Worm (Caenorhabditis elegans) whole organism, L1 larva: ENCODE data around the gene sao-1.

Experiments
- F16B12.6 ChIP-seq: fragments of 150-350 bp; optimal IDR thresholded peaks from 2 replicates; lab custom pipeline; 2014; ENCODE audit warnings: missing biosample characterization, missing genetic modification characterization
- aha-1 ChIP-seq: fragments of 150-350 bp; optimal IDR thresholded peaks from 2 replicates; lab custom pipeline; 2014; ENCODE audit warnings: missing biosample characterization, missing genetic modification characterization
- alr-1 ChIP-seq: fragments of 200-800 bp; sonication (Bioruptor generic); optimal IDR thresholded peaks from 2 replicates; lab custom pipeline; 2018; ENCODE audit warnings: borderline replicate concordance, mild to moderate bottlenecking, missing genetic modification characterization, missing compliant biosample characterization
- aly-2 ChIP-seq: fragments of 150-350 bp; optimal IDR thresholded peaks from 2 replicates; lab custom pipeline; 2014; ENCODE audit warnings: missing biosample characterization, missing genetic modification characterization
- blmp-1 ChIP-seq: fragments of 150-350 bp; optimal IDR thresholded peaks from 2 replicates; lab custom pipeline; 2014; ENCODE audit warnings: missing biosample characterization, missing genetic modification characterization
- ceh-63 ChIP-seq: fragments of 200-800 bp; sonication (Bioruptor generic); optimal IDR thresholded peaks from 2 replicates; lab custom pipeline; 2018; ENCODE audit warnings: mild to moderate bottlenecking, missing genetic modification characterization, missing compliant biosample characterization
- ceh-82 ChIP-seq, 3 experiments: fragments of 150-350 bp in 1 of 3; sonication (generic microtip) in 2 of 3; optimal IDR thresholded peaks; 2 replicates each; lab custom pipeline; 2014 to 2017; ENCODE audit warnings: missing biosample characterization in 3 of 3, missing genetic modification characterization in 3 of 3
- ceh-88 ChIP-seq: fragments of 200-800 bp; sonication (Bioruptor generic); IDR thresholded peaks from 2 replicates; pipeline ENCODE4 v1.3.6; 2022; ENCODE audit warnings: missing genetic modification characterization, missing compliant biosample characterization
- ces-1 ChIP-seq: fragments of 150-350 bp; optimal IDR thresholded peaks from 2 replicates; lab custom pipeline; 2014; ENCODE audit warnings: missing biosample characterization, missing genetic modification reagents, missing genetic modification characterization
- dsc-1 ChIP-seq: sonication (generic microtip); optimal IDR thresholded peaks from 2 replicates; lab custom pipeline; 2016; ENCODE audit warnings: mild to moderate bottlenecking, missing genetic modification characterization, missing compliant biosample characterization
- efl-1 ChIP-seq, 4 experiments: fragments of 150-350 bp; optimal IDR thresholded peaks in 3 of 4; peaks in 1 of 4; 1 replicate in 1 of 4; 2 replicates in 3 of 4; lab custom pipeline; 2014; ENCODE audit warnings: missing biosample characterization in 2 of 4, missing genetic modification characterization in 2 of 4, missing genetic modification reagents in 2 of 4
- efl-3 ChIP-seq: fragments of 200-800 bp; sonication (Bioruptor generic); optimal IDR thresholded peaks from 2 replicates; lab custom pipeline; 2018; ENCODE audit warnings: mild to moderate bottlenecking, missing genetic modification characterization, missing compliant biosample characterization
- elt-2 ChIP-seq: sonication (generic microtip); optimal IDR thresholded peaks from 2 replicates; lab custom pipeline; 2016; ENCODE audit warnings: missing genetic modification characterization, mild to moderate bottlenecking, inconsistent platforms, missing compliant biosample characterization, missing genetic modification reagents
- elt-3 ChIP-seq, 6 experiments: fragments of 150-350 bp in 1 of 6; sonication (generic microtip); optimal IDR thresholded peaks; 2 replicates each; lab custom pipeline; 2017 to 2018; ENCODE audit warnings: missing biosample characterization in 6 of 6, missing genetic modification characterization in 6 of 6, inconsistent platforms in 1 of 6
- fkh-10 ChIP-seq: sonication (generic microtip); optimal IDR thresholded peaks from 2 replicates; lab custom pipeline; 2017; ENCODE audit warnings: missing biosample characterization, missing genetic modification reagents, missing genetic modification characterization
- fkh-4 ChIP-seq: sonication (generic microtip); optimal IDR thresholded peaks from 2 replicates; lab custom pipeline; 2016; ENCODE audit warnings: missing compliant biosample characterization, missing genetic modification characterization, borderline replicate concordance
- fkh-8 ChIP-seq: sonication (generic microtip); optimal IDR thresholded peaks from 2 replicates; lab custom pipeline; 2016; ENCODE audit warnings: mild to moderate bottlenecking, missing genetic modification characterization, missing compliant biosample characterization
- grh-1 ChIP-seq: fragments of 200-800 bp; sonication (Bioruptor generic); IDR thresholded peaks from 2 replicates; pipeline ENCODE4 v1.3.6; 2022; ENCODE audit warnings: missing genetic modification reagents, missing genetic modification characterization, missing compliant biosample characterization
- hlh-4 ChIP-seq: sonication (generic microtip); optimal IDR thresholded peaks from 2 replicates; lab custom pipeline; 2016; ENCODE audit warnings: mild to moderate bottlenecking, missing genetic modification characterization, missing compliant biosample characterization
- hpl-2 ChIP-seq: fragments of 150-350 bp; optimal IDR thresholded peaks from 2 replicates; lab custom pipeline; 2014; ENCODE audit warnings: missing biosample characterization, missing genetic modification reagents, missing genetic modification characterization
- irx-1 ChIP-seq: sonication (generic microtip); optimal IDR thresholded peaks from 2 replicates; lab custom pipeline; 2016; ENCODE audit warnings: missing genetic modification characterization, missing compliant biosample characterization
- isw-1 ChIP-seq: fragments of 200-800 bp; sonication (Bioruptor generic); IDR thresholded peaks from 2 replicates; pipeline ENCODE4 v1.3.6; 2022; ENCODE audit warnings: missing genetic modification characterization, missing compliant biosample characterization
- jun-1 ChIP-seq: fragments of 150-350 bp; optimal IDR thresholded peaks from 2 replicates; lab custom pipeline; 2014; ENCODE audit warnings: missing biosample characterization, missing genetic modification reagents, missing genetic modification characterization
- lin-14 ChIP-seq: fragments of 200-800 bp; sonication (Bioruptor generic); optimal IDR thresholded peaks from 2 replicates; lab custom pipeline; 2018; ENCODE audit warnings: mild to moderate bottlenecking, missing genetic modification characterization, moderate library complexity, missing compliant biosample characterization
- lin-35 ChIP-seq, 2 experiments: fragments of 150-350 bp; optimal IDR thresholded peaks; 2 replicates each; lab custom pipeline; 2014; ENCODE audit warnings: missing biosample characterization in 2 of 2, missing genetic modification characterization in 2 of 2, missing genetic modification reagents in 2 of 2
- lir-3 ChIP-seq: sonication (generic microtip); optimal IDR thresholded peaks from 2 replicates; lab custom pipeline; 2016; ENCODE audit warnings: mild to moderate bottlenecking, missing genetic modification characterization, moderate library complexity, missing compliant biosample characterization; ENCODE audit not compliant: poor library complexity
- lsy-2 ChIP-seq, 2 experiments: fragments of 150-350 bp; optimal IDR thresholded peaks; 2 replicates each; lab custom pipeline; 2014; ENCODE audit warnings: missing biosample characterization in 2 of 2, missing genetic modification characterization in 2 of 2
- mab-9 ChIP-seq: fragments of 200-800 bp; sonication (Bioruptor generic); IDR thresholded peaks from 2 replicates; pipeline ENCODE4 v1.3.6; 2022; ENCODE audit warnings: missing genetic modification reagents, missing genetic modification characterization, missing compliant biosample characterization
- mep-1 ChIP-seq: fragments of 150-350 bp; optimal IDR thresholded peaks from 2 replicates; lab custom pipeline; 2014; ENCODE audit warnings: missing biosample characterization, missing genetic modification characterization
- nhr-11 ChIP-seq: fragments of 150-350 bp; optimal IDR thresholded peaks from 2 replicates; lab custom pipeline; 2014; ENCODE audit warnings: missing biosample characterization, missing genetic modification characterization
- nhr-12 ChIP-seq: sonication (generic microtip); optimal IDR thresholded peaks from 2 replicates; lab custom pipeline; 2017; ENCODE audit warnings: missing biosample characterization, missing genetic modification characterization
- nhr-19 ChIP-seq: fragments of 200-800 bp; sonication (Bioruptor generic); conservative IDR thresholded peaks from 2 replicates; pipeline ENCODE4 v1.3.6; 2022; ENCODE audit warnings: missing genetic modification characterization, missing compliant biosample characterization
- nhr-20 ChIP-seq: sonication (generic microtip); optimal IDR thresholded peaks from 2 replicates; lab custom pipeline; 2016; ENCODE audit warnings: mild to moderate bottlenecking, missing genetic modification characterization, missing compliant biosample characterization
- nhr-47 ChIP-seq: sonication (generic microtip); optimal IDR thresholded peaks from 2 replicates; lab custom pipeline; 2016; ENCODE audit warnings: mild to moderate bottlenecking, missing genetic modification characterization, moderate library complexity, missing compliant biosample characterization
- nhr-71 ChIP-seq: sonication (generic microtip); optimal IDR thresholded peaks from 2 replicates; lab custom pipeline; 2016; ENCODE audit warnings: mild to moderate bottlenecking, missing genetic modification characterization, moderate library complexity, missing compliant biosample characterization
- nhr-77 ChIP-seq: fragments of 150-350 bp; optimal IDR thresholded peaks from 2 replicates; lab custom pipeline; 2014; ENCODE audit warnings: missing biosample characterization, missing genetic modification characterization
- nhr-85 ChIP-seq: sonication (generic microtip); peaks from one replicate; lab custom pipeline; 2016; ENCODE audit warnings: missing genetic modification characterization, inconsistent platforms, missing compliant biosample characterization
- nhr-90 ChIP-seq: sonication (generic microtip); optimal IDR thresholded peaks from 2 replicates; lab custom pipeline; 2016; ENCODE audit warnings: mild to moderate bottlenecking, missing genetic modification characterization, missing compliant biosample characterization; ENCODE audit not compliant: poor library complexity
- pag-3 ChIP-seq: sonication (generic microtip); optimal IDR thresholded peaks from 2 replicates; lab custom pipeline; 2017; ENCODE audit warnings: missing genetic modification characterization, mild to moderate bottlenecking, missing compliant biosample characterization, antibody characterized with exemption, borderline replicate concordance; ENCODE audit not compliant: insufficient read depth
- rnt-1 ChIP-seq: sonication (generic microtip); optimal IDR thresholded peaks from 2 replicates; lab custom pipeline; 2016; ENCODE audit warnings: mild to moderate bottlenecking, missing genetic modification characterization, moderate library complexity, missing compliant biosample characterization
- snu-23 ChIP-seq: sonication (generic microtip); optimal IDR thresholded peaks from 2 replicates; lab custom pipeline; 2016; ENCODE audit warnings: missing genetic modification characterization, missing compliant biosample characterization
- sox-4 ChIP-seq: sonication (generic microtip); optimal IDR thresholded peaks from 2 replicates; lab custom pipeline; 2016; ENCODE audit warnings: missing genetic modification characterization, missing compliant biosample characterization
- sptf-1 ChIP-seq: fragments of 150-350 bp; optimal IDR thresholded peaks from 2 replicates; lab custom pipeline; 2014; ENCODE audit warnings: missing biosample characterization, missing genetic modification characterization
- swsn-7 ChIP-seq: sonication (generic microtip); optimal IDR thresholded peaks from 2 replicates; lab custom pipeline; 2016; ENCODE audit warnings: missing genetic modification characterization, missing compliant biosample characterization
- unc-130 ChIP-seq: fragments of 150-350 bp; optimal IDR thresholded peaks from 2 replicates; lab custom pipeline; 2017; ENCODE audit warnings: missing biosample characterization, missing genetic modification characterization, inconsistent platforms
- unc-62 ChIP-seq: fragments of 150-350 bp; optimal IDR thresholded peaks from 2 replicates; lab custom pipeline; 2014; ENCODE audit warnings: missing biosample characterization, missing genetic modification reagents, missing genetic modification characterization
- unc-98 ChIP-seq: fragments of 200-800 bp; sonication (Bioruptor generic); IDR thresholded peaks from 2 replicates; pipeline ENCODE4 v1.3.6; 2022; ENCODE audit warnings: missing genetic modification characterization, missing compliant biosample characterization
- zip-4 ChIP-seq: fragments of 200-800 bp; sonication (Bioruptor generic); optimal IDR thresholded peaks from 2 replicates; lab custom pipeline; 2018; ENCODE audit warnings: mild to moderate bottlenecking, missing genetic modification characterization, moderate library complexity, missing compliant biosample characterization
- ztf-4 ChIP-seq: fragments of 150-350 bp; optimal IDR thresholded peaks from 2 replicates; lab custom pipeline; 2014; ENCODE audit warnings: missing biosample characterization, missing genetic modification characterization

The sao-1 gene

ce11 chrV:14004342-14004741 is 40.6 kb downstream of the sao-1 start:
- TF ChIP-seq lin-14 (peak; percentile 36), nhr-47 (tag; lab: Kevin White, UChicago) (peak; percentile 13), dsc-1 (peak; percentile 64), fkh-10 (GFP tag; lab: Kevin White, UChicago) (peak; percentile 29), fkh-4 (tag; lab: Kevin White, UChicago) (peak; percentile 9), jun-1 (no peak), aly-2 (tag; lab: Kevin White, UChicago) (no peak), nhr-71 (tag; lab: Kevin White, UChicago) (peak; percentile 29), zip-4 (GFP tag; lab: Kevin White, UChicago) (no peak), ces-1 (GFP tag; lab: Kevin White, UChicago) (no peak), fkh-8 (tag; lab: Kevin White, UChicago) (peak; percentile 33), snu-23 (GFP tag; lab: Kevin White, UChicago) (no peak), rnt-1 (tag; lab: Kevin White, UChicago) (peak; percentile 4), ceh-88 (no peak)

ce11 chrV:14005812-14006211 is 42.1 kb downstream of the sao-1 start, which contains the start of gene ric-7:
Gene ric-7 (minus strand): TSS chrV:14005912.
- TF ChIP-seq pag-3 (tag; lab: Kevin White, UChicago) (no peak), aha-1 (no peak), unc-130 (tag; lab: Kevin White, UChicago) (no peak), nhr-20 (tag; lab: Kevin White, UChicago) (no peak), swsn-7 (tag; lab: Kevin White, UChicago) (no peak), ceh-88 (no peak), aly-2 (tag; lab: Kevin White, UChicago) (no peak), mep-1 (tag; lab: Kevin White, UChicago) (no peak), unc-62 (GFP tag; lab: Kevin White, UChicago) (no peak), nhr-19 (GFP tag; lab: Robert Waterston, UW) (no peak), isw-1 (GFP tag; lab: Robert Waterston, UW) (no peak), dsc-1 (no peak), ces-1 (GFP tag; lab: Kevin White, UChicago) (no peak)
- TF ChIP-seq, all 84 proteins: peak for 0

DNA sequence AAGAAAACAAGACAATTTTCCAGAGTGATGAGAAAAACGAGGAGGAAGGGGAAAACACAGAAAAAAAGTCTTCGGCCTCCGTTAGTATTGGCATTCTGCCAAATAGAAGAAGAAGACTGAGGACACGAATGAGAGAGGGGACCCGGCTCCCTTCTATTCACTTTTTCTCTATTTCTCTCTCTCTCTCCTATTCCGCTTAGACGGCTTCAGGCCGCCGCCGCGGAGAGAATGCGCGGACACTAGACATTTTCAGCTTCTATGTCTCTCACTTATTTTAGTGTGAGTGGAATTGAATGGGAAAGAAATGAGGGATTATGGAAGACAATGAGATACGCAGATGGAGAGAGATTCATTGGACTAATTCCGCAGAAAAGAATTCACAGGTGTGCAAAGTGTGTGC is 43.1 kb downstream of the sao-1 start:
- no peak for TF ChIP-seq nhr-12 (tag; lab: Kevin White, UChicago)
- no peak for TF ChIP-seq elt-2
- no peak for TF ChIP-seq blmp-1
- peak in 1 of 2 experiments; percentile 16 for TF ChIP-seq lin-35 (GFP tag; optimal IDR thresholded peaks at IDR 0.05; lab: Kevin White, UChicago)
- no peak for TF ChIP-seq ceh-88
- TF ChIP-seq nhr-85 (tag; lab: Kevin White, UChicago), result no peak
- TF ChIP-seq sptf-1, result no peak
- no peak for TF ChIP-seq nhr-90 (tag; lab: Kevin White, UChicago)
- no peak for TF ChIP-seq aly-2 (tag; lab: Kevin White, UChicago)
- TF ChIP-seq grh-1, result no peak
- no peak for TF ChIP-seq zip-4 (GFP tag; lab: Kevin White, UChicago)
- TF ChIP-seq F16B12.6 (tag; lab: Kevin White, UChicago), result no peak
- TF ChIP-seq ceh-82 (tag; optimal IDR thresholded peaks at IDR 0.05; lab: Kevin White, UChicago), result peak in 2 of 3 experiments; percentile 9 to 28
- no peak for TF ChIP-seq lir-3 (tag; lab: Kevin White, UChicago)
- TF ChIP-seq hpl-2, result no peak
- peak in 1 of 2 experiments; percentile 37 for TF ChIP-seq lsy-2 (tag; optimal IDR thresholded peaks at IDR 0.05; lab: Kevin White, UChicago)
- no peak for TF ChIP-seq irx-1 (tag; lab: Kevin White, UChicago)
- TF ChIP-seq elt-3 (tag; optimal IDR thresholded peaks at IDR 0.05; lab: Kevin White, UChicago), result no peak
- TF ChIP-seq nhr-77 (tag; lab: Kevin White, UChicago), result no peak
- TF ChIP-seq ceh-63 (GFP tag; lab: Kevin White, UChicago), result no peak
- TF ChIP-seq mab-9 (GFP tag; lab: Robert Waterston, UW), result no peak
- no peak for TF ChIP-seq unc-98 (GFP tag; lab: Robert Waterston, UW)
- TF ChIP-seq sox-4 (tag; lab: Kevin White, UChicago), result no peak
- no peak for TF ChIP-seq efl-3 (GFP tag; lab: Kevin White, UChicago)
- TF ChIP-seq alr-1 (tag; lab: Kevin White, UChicago), result no peak
- TF ChIP-seq nhr-11 (tag; lab: Kevin White, UChicago), result no peak
- no peak for TF ChIP-seq ztf-4 (tag; lab: Kevin White, UChicago)
- TF ChIP-seq efl-1 (optimal IDR thresholded peaks at IDR 0.05; lab: Kevin White, UChicago), result peak in 1 of 2 experiments; percentile 10
- no peak for TF ChIP-seq efl-1 (GFP tag; optimal IDR thresholded peaks at IDR 0.05 in 1 of 2; lab: Kevin White, UChicago)
- no peak for TF ChIP-seq hlh-4 (tag; lab: Kevin White, UChicago)
